Fruit fly (Drosophila melanogaster): ENCODE measurements around the gene CG1239.

The CG1239 gene

DNA sequence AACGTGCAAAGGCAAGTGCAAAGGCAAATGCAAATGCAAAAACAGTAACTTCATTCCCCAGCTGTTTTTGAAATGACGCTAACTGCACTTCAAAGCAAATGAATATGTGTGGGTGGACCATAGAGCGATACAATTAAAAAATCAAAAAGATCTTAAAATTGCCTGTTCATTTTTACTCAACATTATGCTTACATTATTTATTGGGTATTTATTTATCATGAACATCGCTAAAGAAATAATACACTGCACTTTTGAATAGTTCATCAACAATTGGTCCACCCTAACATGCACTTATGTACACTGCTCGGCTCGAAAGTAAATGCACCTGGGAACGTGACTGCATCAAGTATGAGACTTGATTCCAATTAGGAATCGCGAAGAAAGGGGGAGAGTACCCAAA, 38.9 kb upstream of the CG1239 start (continued):
- TF ChIP-seq CG11762 (GFP tag; optimal IDR thresholded peaks at IDR 0.05; ENCODE audit: insufficient read depth), result peak; percentile 38
- no peak for TF ChIP-seq fd59A (GFP tag; optimal IDR thresholded peaks at IDR 0.05)
- TF ChIP-seq topi (GFP tag; optimal IDR thresholded peaks at IDR 0.05), result peak; percentile 41
- TF ChIP-seq CG6792 (GFP tag; optimal IDR thresholded peaks at IDR 0.05), result peak; percentile 6
- TF ChIP-seq dac (GFP tag; optimal IDR thresholded peaks at IDR 0.05), result peak; percentile 38
- peak; percentile 59 for TF ChIP-seq achi (GFP tag; optimal IDR thresholded peaks at IDR 0.05)
- no peak for TF ChIP-seq Blimp-1 (GFP tag; optimal IDR thresholded peaks at IDR 0.05)
- peak; percentile 79 for TF ChIP-seq CG32006 (GFP tag; optimal IDR thresholded peaks at IDR 0.05)
- peak; percentile 12 for TF ChIP-seq CG31627 (GFP tag; optimal IDR thresholded peaks at IDR 0.05)
- TF ChIP-seq CG9139 (GFP tag; optimal IDR thresholded peaks at IDR 0.05), result no peak

DNA sequence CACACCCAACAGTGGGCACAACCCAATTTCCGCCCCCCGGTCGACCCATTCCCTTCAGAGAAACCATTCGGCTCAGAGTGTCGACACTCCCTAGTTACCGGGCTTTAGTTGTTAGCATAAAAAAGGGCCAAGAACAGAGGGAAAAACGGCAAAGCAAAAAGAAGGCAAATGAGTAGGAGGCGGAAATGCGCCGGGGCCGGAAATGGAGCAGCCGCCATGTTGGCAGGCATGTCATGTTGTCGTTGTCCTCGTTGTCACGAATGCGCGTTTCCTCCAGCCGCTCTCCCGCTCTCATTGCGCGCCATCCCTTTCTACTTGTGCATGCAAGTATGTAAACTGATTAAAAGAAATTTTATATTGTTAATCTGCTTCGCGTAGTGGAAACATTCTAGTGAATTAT, 36.9 kb upstream of the CG1239 start:
- TF ChIP-seq net (GFP tag; optimal IDR thresholded peaks at IDR 0.05) (no peak), ss (GFP tag; optimal IDR thresholded peaks at IDR 0.05) (peak; percentile 17 to 39), Eip78C (GFP tag) (peak; percentile 73), svp (GFP tag) (peak; percentile 20), CG3919 (GFP tag; optimal IDR thresholded peaks at IDR 0.05) (peak; percentile 10), CG9139 (GFP tag; optimal IDR thresholded peaks at IDR 0.05) (peak; percentile 15), CG6276 (GFP tag; optimal IDR thresholded peaks at IDR 0.05) (no peak)

DNA sequence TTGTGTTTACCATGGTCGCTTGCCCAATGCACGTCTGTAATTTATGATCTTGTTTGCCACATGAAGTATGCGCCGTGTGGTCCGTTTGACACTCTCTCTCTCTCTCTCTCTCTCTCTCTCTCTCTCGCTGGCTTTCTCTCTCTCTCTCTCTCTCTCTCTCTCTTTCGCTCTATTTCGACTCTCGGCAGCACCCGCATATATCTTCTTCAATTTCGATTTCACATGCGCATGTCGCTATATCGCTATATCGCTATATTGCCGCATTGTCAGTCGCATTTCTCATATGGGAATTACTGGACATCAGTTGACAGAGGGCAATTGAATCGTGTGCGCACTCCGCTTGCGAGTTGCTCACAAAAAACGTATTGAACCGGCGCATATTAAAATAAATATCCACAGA, 32.2 kb upstream of the CG1239 start:
- TF ChIP-seq svp (GFP tag) (peak; percentile 46), CG31627 (GFP tag; optimal IDR thresholded peaks at IDR 0.05) (no peak), Eip78C (GFP tag) (peak; percentile 36), cyc (GFP tag; optimal IDR thresholded peaks at IDR 0.05) (no peak), fd85E (GFP tag; optimal IDR thresholded peaks at IDR 0.05) (no peak), eg (GFP tag; IDR thresholded peaks at IDR 0.05) (no peak), Eip93F (GFP tag; optimal IDR thresholded peaks at IDR 0.05) (no peak), salr (GFP tag; optimal IDR thresholded peaks at IDR 0.05) (no peak), achi (GFP tag; optimal IDR thresholded peaks at IDR 0.05) (no peak), fd59A (GFP tag; optimal IDR thresholded peaks at IDR 0.05) (no peak), Ets96B (tag; optimal IDR thresholded peaks at IDR 0.05) (no peak), CG6276 (GFP tag; optimal IDR thresholded peaks at IDR 0.05) (peak; percentile 15), Sox15 (GFP tag; optimal IDR thresholded peaks at IDR 0.05) (no peak), CG34406 (GFP tag; optimal IDR thresholded peaks at IDR 0.05) (no peak), lz (GFP tag; optimal IDR thresholded peaks at IDR 0.05) (no peak), CG8119 (GFP tag; IDR thresholded peaks at IDR 0.05) (no peak), CG10631 (GFP tag; optimal IDR thresholded peaks at IDR 0.05) (no peak)

DNA sequence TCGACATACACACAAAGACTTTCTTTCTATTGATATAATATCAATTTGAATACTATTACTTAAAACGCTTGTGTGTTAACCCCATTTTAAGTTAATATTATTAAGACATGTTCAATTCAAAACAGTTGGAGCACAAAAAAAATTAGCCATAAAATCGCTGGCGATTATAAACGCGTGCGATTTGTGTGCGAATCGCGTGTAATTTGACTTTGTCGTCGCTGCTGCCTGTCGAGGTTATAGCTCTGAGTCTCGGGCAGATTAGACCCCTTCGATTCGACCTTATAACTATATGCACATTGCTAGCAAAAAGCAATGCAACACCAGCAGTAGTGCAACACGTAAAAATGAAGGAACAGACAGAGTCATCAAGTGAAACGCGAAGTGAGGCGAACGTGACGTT, 28.3 kb upstream of the CG1239 start:
- no peak for TF ChIP-seq ss (GFP tag; optimal IDR thresholded peaks at IDR 0.05)

DNA sequence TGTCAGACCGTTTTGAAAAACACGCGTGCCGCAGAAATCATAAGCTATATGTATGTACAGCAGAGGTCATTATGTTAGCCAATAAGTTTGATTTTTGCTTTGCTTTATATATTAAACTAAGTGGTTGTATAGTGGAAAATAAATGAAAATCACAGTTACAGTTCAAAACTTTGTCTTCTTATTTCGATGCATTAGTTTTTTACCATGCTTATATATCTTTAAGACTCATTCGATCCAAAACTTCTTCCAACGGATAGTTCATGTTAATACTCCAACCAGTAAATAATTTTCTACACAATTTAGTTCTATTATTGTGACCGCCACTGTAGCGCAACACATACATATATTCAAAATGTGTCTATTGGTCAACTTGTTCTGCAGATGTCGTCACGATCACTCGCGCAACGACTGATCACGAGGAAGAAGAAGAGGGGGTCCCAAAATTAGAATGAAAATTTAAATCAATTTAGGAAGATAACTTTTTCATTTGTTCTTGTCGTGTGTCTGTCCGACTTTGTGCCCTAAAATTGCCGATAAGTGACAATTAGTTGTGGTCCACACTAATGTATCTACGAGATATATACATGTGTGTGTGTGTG, 27.7 kb upstream of the CG1239 start:
- peak; percentile 35; the same call in 1 of the 2 replicates for TF ChIP-seq Gug (GFP tag; IDR thresholded peaks at IDR 0.05)
- peak; percentile 37 for TF ChIP-seq Sox14 (GFP tag; optimal IDR thresholded peaks at IDR 0.05)
- TF ChIP-seq CG8319 (GFP tag; optimal IDR thresholded peaks at IDR 0.05), result no peak
- TF ChIP-seq OdsH (GFP tag; optimal IDR thresholded peaks at IDR 0.05), result peak; percentile 65
- TF ChIP-seq CG6808 (GFP tag; optimal IDR thresholded peaks at IDR 0.05), result peak; percentile 41
- no peak for TF ChIP-seq dac (GFP tag; optimal IDR thresholded peaks at IDR 0.05)
- TF ChIP-seq CG34406 (GFP tag; optimal IDR thresholded peaks at IDR 0.05), result no peak
- TF ChIP-seq CG3919 (GFP tag; optimal IDR thresholded peaks at IDR 0.05), result peak; percentile 44
- TF ChIP-seq Sox15 (GFP tag; optimal IDR thresholded peaks at IDR 0.05), result no peak
- TF ChIP-seq CG16779 (tag; optimal IDR thresholded peaks at IDR 0.05), result peak; percentile 25
- no peak for TF ChIP-seq fd85E (GFP tag; optimal IDR thresholded peaks at IDR 0.05)
- TF ChIP-seq Met (GFP tag; optimal IDR thresholded peaks at IDR 0.05), result peak; percentile 18
- TF ChIP-seq CG31627 (GFP tag; optimal IDR thresholded peaks at IDR 0.05), result peak; percentile 16
- no peak for TF ChIP-seq CG11762 (GFP tag; optimal IDR thresholded peaks at IDR 0.05; ENCODE audit: insufficient read depth)
- TF ChIP-seq fkh (GFP tag; optimal IDR thresholded peaks at IDR 0.05), result no peak
- TF ChIP-seq esn (GFP tag; optimal IDR thresholded peaks at IDR 0.05), result no peak
- TF ChIP-seq CG11294 (GFP tag; IDR thresholded peaks at IDR 0.05), result peak; percentile 60; the same call in 1 of the 2 replicates
- peak; percentile 88 for TF ChIP-seq Eip78C (GFP tag)
- TF ChIP-seq Lpt (GFP tag; optimal IDR thresholded peaks at IDR 0.05), result peak; percentile 6
- peak; percentile 28 for TF ChIP-seq spab (GFP tag; optimal IDR thresholded peaks at IDR 0.05)
- no peak for TF ChIP-seq CG1621 (tag; optimal IDR thresholded peaks at IDR 0.05)
- peak; percentile 11 for TF ChIP-seq lz (GFP tag; optimal IDR thresholded peaks at IDR 0.05)
- TF ChIP-seq Eip93F (GFP tag; optimal IDR thresholded peaks at IDR 0.05), result no peak
- TF ChIP-seq pdm3 (GFP tag; optimal IDR thresholded peaks at IDR 0.05), result peak; percentile 60
- peak; percentile 32 for TF ChIP-seq CG4318 (GFP tag; optimal IDR thresholded peaks at IDR 0.05)
